Fruit fly (Drosophila melanogaster): ENCODE data around the gene CheA7a.

The CheA7a gene

DNA sequence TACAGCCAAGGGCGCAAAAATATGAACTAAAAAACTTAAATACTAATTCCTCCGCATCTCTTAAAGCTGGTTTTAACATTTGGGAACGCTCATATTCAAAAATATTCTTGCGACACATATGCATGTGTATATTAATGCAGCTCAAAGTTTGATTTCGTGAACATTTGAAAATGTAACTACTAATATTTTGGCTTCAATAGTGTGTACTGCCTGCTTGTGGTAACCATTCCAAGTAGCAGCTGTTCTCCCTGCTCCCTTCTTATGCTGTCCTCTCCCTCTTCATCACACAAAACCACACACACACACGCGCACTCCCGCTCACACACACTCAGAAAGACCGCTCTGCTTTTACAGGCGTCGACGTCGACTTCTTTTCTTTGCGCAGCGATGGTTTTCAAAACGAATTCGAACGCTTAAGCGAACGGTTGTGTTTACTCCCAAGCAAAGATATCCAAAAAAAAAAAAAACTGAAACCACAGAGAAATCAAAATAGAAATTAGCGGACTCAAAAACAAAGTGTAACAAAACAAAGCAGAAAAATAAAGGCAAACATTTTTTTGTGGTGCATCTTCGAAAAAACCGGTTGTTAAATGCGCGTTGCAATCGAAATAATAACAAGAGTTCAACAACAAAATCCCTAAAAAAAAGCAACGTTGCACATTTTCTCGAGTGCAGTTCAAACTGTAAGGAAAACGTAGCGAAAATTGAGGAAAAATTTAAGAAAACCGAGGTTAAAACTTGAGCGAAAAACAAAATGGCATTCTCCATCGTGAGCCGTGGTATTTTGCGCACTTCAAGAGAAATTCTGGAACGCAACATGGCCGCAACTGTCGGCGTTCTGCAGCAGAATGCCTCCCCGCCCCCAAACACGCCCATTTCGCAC lies 40.7 kb upstream of the CheA7a start, which contains the start of gene CBP (continued):
- TF ChIP-seq Hr38 (GFP tag; optimal IDR thresholded peaks at IDR 0.05), result peak; percentile 5
- peak; percentile 94 for TF ChIP-seq CG11762 (GFP tag; optimal IDR thresholded peaks at IDR 0.05; ENCODE audit: insufficient read depth)
- TF ChIP-seq Smox (GFP tag; optimal IDR thresholded peaks at IDR 0.05), result peak; percentile 95
- TF ChIP-seq CG8632 (GFP tag; optimal IDR thresholded peaks at IDR 0.05), result peak; percentile 95
- peak; percentile 97 for TF ChIP-seq CG6792 (GFP tag; optimal IDR thresholded peaks at IDR 0.05)
- peak; percentile 92 for TF ChIP-seq Gug (GFP tag; IDR thresholded peaks at IDR 0.05)
- peak; percentile 90 for TF ChIP-seq Eip93F (GFP tag; optimal IDR thresholded peaks at IDR 0.05)
- peak; percentile 96 for TF ChIP-seq CG8119 (GFP tag; IDR thresholded peaks at IDR 0.05)
- peak; percentile 95 for TF ChIP-seq CG6854 (GFP tag; optimal IDR thresholded peaks at IDR 0.05)
- peak; percentile 92 for TF ChIP-seq CG11902 (GFP tag; optimal IDR thresholded peaks at IDR 0.05)
- TF ChIP-seq CG34406 (GFP tag; optimal IDR thresholded peaks at IDR 0.05), result peak; percentile 94
- TF ChIP-seq CG32006 (GFP tag; optimal IDR thresholded peaks at IDR 0.05), result peak; percentile 96
- peak; percentile 96 for TF ChIP-seq fd59A (GFP tag; optimal IDR thresholded peaks at IDR 0.05)
- peak; percentile 96 for TF ChIP-seq CG3032 (tag; optimal IDR thresholded peaks at IDR 0.05)
- TF ChIP-seq Sox15 (GFP tag; optimal IDR thresholded peaks at IDR 0.05), result peak; percentile 91
- TF ChIP-seq CG8319 (GFP tag; optimal IDR thresholded peaks at IDR 0.05), result peak; percentile 92
- TF ChIP-seq Met (GFP tag; optimal IDR thresholded peaks at IDR 0.05), result peak; percentile 96
- TF ChIP-seq Sox102F (GFP tag; optimal IDR thresholded peaks at IDR 0.05), result peak; percentile 96
- TF ChIP-seq CG3919 (GFP tag; optimal IDR thresholded peaks at IDR 0.05), result peak; percentile 96
- TF ChIP-seq achi (GFP tag; optimal IDR thresholded peaks at IDR 0.05), result peak; percentile 96
- peak; percentile 95 for TF ChIP-seq dsx (GFP tag; optimal IDR thresholded peaks at IDR 0.05; ENCODE audit: poor library complexity, severe bottlenecking)

DNA sequence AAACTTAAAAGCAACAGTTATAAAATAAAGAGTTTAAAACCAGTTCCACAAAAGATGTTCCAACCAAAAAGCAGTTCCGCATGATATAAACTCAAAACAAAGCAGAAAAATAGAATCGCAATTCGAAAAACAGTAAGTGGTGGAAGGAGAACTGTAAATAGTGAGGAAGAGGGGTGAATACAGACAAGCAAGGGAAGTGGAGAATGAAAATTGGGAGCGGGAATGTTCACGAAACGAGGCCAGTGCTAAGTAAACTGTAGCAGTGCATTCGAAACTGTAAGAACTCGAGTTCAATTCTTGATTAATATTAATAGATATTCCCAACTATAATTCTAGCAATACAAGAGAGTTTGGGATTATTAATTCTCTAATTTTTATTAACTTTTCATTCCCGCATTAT lies 40.0 kb upstream of the CheA7a start:
- TF ChIP-seq vri (GFP tag; optimal IDR thresholded peaks at IDR 0.05) (no peak), CG10669 (GFP tag; optimal IDR thresholded peaks at IDR 0.05) (peak; percentile 26), CG6163 (GFP tag; IDR thresholded peaks at IDR 0.05) (0 out of 3 replicates have a peak, but pooled peaks have one; percentile 41)

- no peak for TF ChIP-seq CG7368 (GFP tag; optimal IDR thresholded peaks at IDR 0.05)
- TF ChIP-seq CG8632 (GFP tag; optimal IDR thresholded peaks at IDR 0.05), result peak; percentile 17
- peak; percentile 25 for TF ChIP-seq Sox14 (GFP tag; optimal IDR thresholded peaks at IDR 0.05)
- no peak for TF ChIP-seq CG9139 (GFP tag; optimal IDR thresholded peaks at IDR 0.05)
- TF ChIP-seq dsx (GFP tag; optimal IDR thresholded peaks at IDR 0.05; ENCODE audit: poor library complexity, severe bottlenecking), result no peak
- no peak for TF ChIP-seq salr (GFP tag; optimal IDR thresholded peaks at IDR 0.05)
- TF ChIP-seq OdsH (GFP tag; optimal IDR thresholded peaks at IDR 0.05), result peak; percentile 24
- TF ChIP-seq Eip78C (GFP tag), result peak; percentile 88
- TF ChIP-seq CG6808 (GFP tag; optimal IDR thresholded peaks at IDR 0.05), result no peak
- TF ChIP-seq lz (GFP tag; optimal IDR thresholded peaks at IDR 0.05), result peak; percentile 30
- peak; percentile 6 for TF ChIP-seq net (GFP tag; optimal IDR thresholded peaks at IDR 0.05)
- peak; percentile 74 for TF ChIP-seq CG32006 (GFP tag; optimal IDR thresholded peaks at IDR 0.05)
- peak; percentile 46 for TF ChIP-seq topi (GFP tag; optimal IDR thresholded peaks at IDR 0.05)
- TF ChIP-seq CG6854 (GFP tag; optimal IDR thresholded peaks at IDR 0.05), result no peak
- TF ChIP-seq pdm3 (GFP tag; optimal IDR thresholded peaks at IDR 0.05), result peak; percentile 42
- peak; percentile 55 for TF ChIP-seq esn (GFP tag; optimal IDR thresholded peaks at IDR 0.05)
- peak; percentile 32 for TF ChIP-seq CG31627 (GFP tag; optimal IDR thresholded peaks at IDR 0.05)
- no peak for TF ChIP-seq CG11902 (GFP tag; optimal IDR thresholded peaks at IDR 0.05)
- peak; percentile 34 for TF ChIP-seq Met (GFP tag; optimal IDR thresholded peaks at IDR 0.05)
- TF ChIP-seq Lpt (GFP tag; optimal IDR thresholded peaks at IDR 0.05), result peak; percentile 39
- TF ChIP-seq Sox15 (GFP tag; optimal IDR thresholded peaks at IDR 0.05), result peak; percentile 29
- no peak for TF ChIP-seq CG11294 (GFP tag; IDR thresholded peaks at IDR 0.05)
- no peak for TF ChIP-seq Hr38 (GFP tag; optimal IDR thresholded peaks at IDR 0.05)
- no peak for TF ChIP-seq Eip93F (GFP tag; optimal IDR thresholded peaks at IDR 0.05)
- TF ChIP-seq Ets96B (tag; optimal IDR thresholded peaks at IDR 0.05), result no peak
- TF ChIP-seq CG8119 (GFP tag; IDR thresholded peaks at IDR 0.05), result peak; percentile 35; the same call in 1 of the 3 replicates
- TF ChIP-seq CG3032 (tag; optimal IDR thresholded peaks at IDR 0.05), result no peak
- peak; percentile 54 for TF ChIP-seq svp (GFP tag)
- peak; percentile 57 for TF ChIP-seq CG4318 (GFP tag; optimal IDR thresholded peaks at IDR 0.05)
- TF ChIP-seq fd85E (GFP tag; optimal IDR thresholded peaks at IDR 0.05), result no peak
- peak; percentile 35 for TF ChIP-seq CG6792 (GFP tag; optimal IDR thresholded peaks at IDR 0.05)
- peak; percentile 28 for TF ChIP-seq Smox (GFP tag; optimal IDR thresholded peaks at IDR 0.05)
- TF ChIP-seq CG3919 (GFP tag; optimal IDR thresholded peaks at IDR 0.05), result peak; percentile 27
- no peak for TF ChIP-seq dac (GFP tag; optimal IDR thresholded peaks at IDR 0.05)
Measured at dm6 chrX:7338538-7338937, 39.4 kb upstream of the CheA7a start.
